Fruit fly (Drosophila melanogaster) whole organism, prepupa: ENCODE data around the gene CG31875.

Source experiments
- Blimp-1 ChIP-seq: fragments of 200-800 bp; sonication (Bioruptor generic); optimal IDR thresholded peaks from 3 replicates; lab custom pipeline; 2017; ENCODE audit warnings: missing biosample characterization, missing genetic modification characterization, mild to moderate bottlenecking, moderate library complexity, missing genetic modification reagents
- CG11294 ChIP-seq: fragments of 200-800 bp; sonication (Bioruptor generic); IDR thresholded peaks from 2 replicates; pipeline ENCODE4 v1.3.6; 2022; ENCODE audit warnings: missing biosample characterization, missing genetic modification characterization
- CG11762 ChIP-seq: fragments of 200-800 bp; sonication (Bioruptor generic); optimal IDR thresholded peaks from 3 replicates; lab custom pipeline; 2016; ENCODE audit warnings: missing biosample characterization, missing genetic modification characterization; ENCODE audit not compliant: insufficient read depth
- CG11902 ChIP-seq: fragments of 200-800 bp; sonication (Bioruptor generic); optimal IDR thresholded peaks from 3 replicates; lab custom pipeline; 2016; ENCODE audit warnings: missing biosample characterization, missing genetic modification characterization
- CG15336 ChIP-seq: fragments of 200-800 bp; sonication (Bioruptor generic); IDR thresholded peaks from 2 replicates; pipeline ENCODE4 v1.3.6; 2022; ENCODE audit warnings: missing biosample characterization, missing genetic modification characterization
- CG1621 ChIP-seq: fragments of 200-800 bp; sonication (Bioruptor generic); optimal IDR thresholded peaks from 3 replicates; lab custom pipeline; 2018; ENCODE audit warnings: missing biosample characterization, mild to moderate bottlenecking, missing genetic modification characterization
- CG16779 ChIP-seq: fragments of 200-800 bp; sonication (Bioruptor generic); optimal IDR thresholded peaks from 3 replicates; lab custom pipeline; 2017; ENCODE audit warnings: missing biosample characterization, mild to moderate bottlenecking, missing genetic modification characterization
- CG3032 ChIP-seq: fragments of 200-800 bp; optimal IDR thresholded peaks from 2 replicates; lab custom pipeline; 2019; ENCODE audit warnings: missing biosample characterization, mild to moderate bottlenecking, missing genetic modification characterization, moderate library complexity
- CG31627 ChIP-seq: fragments of 200-800 bp; sonication (Bioruptor generic); optimal IDR thresholded peaks from 3 replicates; lab custom pipeline; 2016; ENCODE audit warnings: missing biosample characterization, missing genetic modification characterization
- CG32006 ChIP-seq: fragments of 200-800 bp; sonication (Bioruptor generic); optimal IDR thresholded peaks from 3 replicates; lab custom pipeline; 2017; ENCODE audit warnings: missing biosample characterization, mild to moderate bottlenecking, missing genetic modification characterization
- CG34406 ChIP-seq: fragments of 200-800 bp; sonication (Bioruptor generic); optimal IDR thresholded peaks from 3 replicates; lab custom pipeline; 2016; ENCODE audit warnings: missing biosample characterization, missing genetic modification characterization
- CG3919 ChIP-seq: fragments of 200-800 bp; sonication (Bioruptor generic); optimal IDR thresholded peaks from 3 replicates; lab custom pipeline; 2016; ENCODE audit warnings: missing biosample characterization, missing genetic modification characterization
- CG4318 ChIP-seq: fragments of 200-800 bp; sonication (Bioruptor generic); optimal IDR thresholded peaks from 3 replicates; lab custom pipeline; 2017; ENCODE audit warnings: missing biosample characterization, mild to moderate bottlenecking, missing genetic modification characterization
- CG6163 ChIP-seq: fragments of 200-800 bp; sonication (Bioruptor generic); IDR thresholded peaks from 3 replicates; pipeline ENCODE4 v1.3.6; 2022; ENCODE audit warnings: missing biosample characterization, missing genetic modification characterization
- CG6792 ChIP-seq: fragments of 200-800 bp; sonication (Bioruptor generic); optimal IDR thresholded peaks from 3 replicates; lab custom pipeline; 2016; ENCODE audit warnings: missing biosample characterization, missing genetic modification characterization
- CG6808 ChIP-seq: fragments of 200-800 bp; sonication (Bioruptor generic); optimal IDR thresholded peaks from 3 replicates; lab custom pipeline; 2017; ENCODE audit warnings: missing biosample characterization, missing genetic modification characterization, mild to moderate bottlenecking, moderate library complexity, missing genetic modification reagents
- CG6854 ChIP-seq: fragments of 200-800 bp; sonication (Bioruptor generic); optimal IDR thresholded peaks from 2 replicates; lab custom pipeline; 2017; ENCODE audit warnings: missing biosample characterization, mild to moderate bottlenecking, missing genetic modification characterization
- CG7368 ChIP-seq: fragments of 200-800 bp; sonication (Bioruptor generic); optimal IDR thresholded peaks from 3 replicates; lab custom pipeline; 2016; ENCODE audit warnings: missing biosample characterization, missing genetic modification characterization
- CG8119 ChIP-seq: fragments of 200-800 bp; sonication (Bioruptor generic); IDR thresholded peaks from 3 replicates; pipeline ENCODE4 v1.3.6; 2022; ENCODE audit warnings: missing biosample characterization, missing genetic modification characterization
- CG8319 ChIP-seq: fragments of 200-800 bp; sonication (Bioruptor generic); optimal IDR thresholded peaks from 3 replicates; lab custom pipeline; 2016; ENCODE audit warnings: missing biosample characterization, missing genetic modification characterization
- CG9139 ChIP-seq: fragments of 200-800 bp; sonication (Bioruptor generic); optimal IDR thresholded peaks from 3 replicates; lab custom pipeline; 2017; ENCODE audit warnings: missing biosample characterization, mild to moderate bottlenecking, missing genetic modification characterization
- Eip75B ChIP-seq: fragments of 200-800 bp; sonication (Bioruptor generic); optimal IDR thresholded peaks from 3 replicates; lab custom pipeline; 2016; ENCODE audit warnings: missing biosample characterization, missing genetic modification characterization
- Eip78C ChIP-seq: fragments of 200-800 bp; sonication (Bioruptor generic); peaks from one replicate; lab custom pipeline; 2016; ENCODE audit warnings: missing biosample characterization, missing genetic modification characterization
- Eip93F ChIP-seq: fragments of 200-800 bp; sonication (Bioruptor generic); optimal IDR thresholded peaks from 2 replicates; lab custom pipeline; 2016; ENCODE audit warnings: missing biosample characterization, mild to moderate bottlenecking, missing genetic modification characterization
- Ets21C ChIP-seq: fragments of 200-800 bp; sonication (Bioruptor generic); optimal IDR thresholded peaks from 3 replicates; lab custom pipeline; 2016; ENCODE audit warnings: missing biosample characterization, missing genetic modification characterization
- Ets96B ChIP-seq: fragments of 200-800 bp; optimal IDR thresholded peaks from 2 replicates; lab custom pipeline; 2019; ENCODE audit warnings: missing biosample characterization, mild to moderate bottlenecking, missing genetic modification characterization, moderate library complexity
- Gug ChIP-seq: fragments of 200-800 bp; sonication (Bioruptor generic); IDR thresholded peaks from 2 replicates; pipeline ENCODE4 v1.3.6; 2022; ENCODE audit warnings: missing biosample characterization, missing genetic modification characterization
- Hr38 ChIP-seq: sonication (Bioruptor generic); optimal IDR thresholded peaks from 2 replicates; lab custom pipeline; 2016; ENCODE audit warnings: missing biosample characterization, missing genetic modification characterization
- Hr39 ChIP-seq: fragments of 200-800 bp; sonication (Bioruptor generic); optimal IDR thresholded peaks from 2 replicates; lab custom pipeline; 2016; ENCODE audit warnings: missing biosample characterization, missing genetic modification characterization
- Hr4 ChIP-seq: fragments of 200-800 bp; sonication (Bioruptor generic); optimal IDR thresholded peaks from 3 replicates; lab custom pipeline; 2016; ENCODE audit warnings: missing biosample characterization, missing genetic modification characterization
- Lpt ChIP-seq: fragments of 200-800 bp; sonication (Bioruptor generic); optimal IDR thresholded peaks from 3 replicates; lab custom pipeline; 2016; ENCODE audit warnings: missing biosample characterization, missing genetic modification characterization
- OdsH ChIP-seq: fragments of 200-800 bp; sonication (Bioruptor generic); optimal IDR thresholded peaks from 3 replicates; lab custom pipeline; 2016; ENCODE audit warnings: missing biosample characterization, missing genetic modification characterization
- Smox ChIP-seq: fragments of 200-800 bp; sonication (Bioruptor generic); optimal IDR thresholded peaks from 3 replicates; lab custom pipeline; 2016; ENCODE audit warnings: missing biosample characterization, missing genetic modification characterization
- achi ChIP-seq: fragments of 200-800 bp; sonication (Bioruptor generic); optimal IDR thresholded peaks from 3 replicates; lab custom pipeline; 2016; ENCODE audit warnings: missing biosample characterization, missing genetic modification characterization
- acj6 ChIP-seq: fragments of 200-800 bp; sonication (Bioruptor generic); optimal IDR thresholded peaks from 3 replicates; lab custom pipeline; 2016; ENCODE audit warnings: missing biosample characterization, missing genetic modification characterization
- cyc ChIP-seq: fragments of 200-800 bp; sonication (Bioruptor generic); optimal IDR thresholded peaks from 3 replicates; lab custom pipeline; 2016; ENCODE audit warnings: missing biosample characterization, missing genetic modification characterization
- dac ChIP-seq: fragments of 200-800 bp; sonication (Bioruptor generic); optimal IDR thresholded peaks from 2 replicates; lab custom pipeline; 2017; ENCODE audit warnings: missing biosample characterization, mild to moderate bottlenecking, missing genetic modification characterization
- eg ChIP-seq: fragments of 200-800 bp; sonication (Bioruptor generic); IDR thresholded peaks from 3 replicates; pipeline ENCODE4 v1.3.6; 2022; ENCODE audit warnings: missing biosample characterization, missing genetic modification characterization
- esn ChIP-seq: fragments of 200-800 bp; sonication (Bioruptor generic); optimal IDR thresholded peaks from 2 replicates; lab custom pipeline; 2016; ENCODE audit warnings: missing biosample characterization, mild to moderate bottlenecking, missing genetic modification characterization, moderate library complexity
- fd59A ChIP-seq: fragments of 200-800 bp; sonication (Bioruptor generic); optimal IDR thresholded peaks from 2 replicates; lab custom pipeline; 2017; ENCODE audit warnings: missing biosample characterization, mild to moderate bottlenecking, missing genetic modification characterization, missing genetic modification reagents
- fkh ChIP-seq: fragments of 200-800 bp; sonication (Bioruptor generic); optimal IDR thresholded peaks from 3 replicates; lab custom pipeline; 2017; ENCODE audit warnings: missing biosample characterization, mild to moderate bottlenecking, missing genetic modification characterization, moderate library complexity
- lz ChIP-seq: fragments of 200-800 bp; sonication (Bioruptor generic); optimal IDR thresholded peaks from 3 replicates; lab custom pipeline; 2016; ENCODE audit warnings: missing biosample characterization, missing genetic modification characterization
- net ChIP-seq: fragments of 200-800 bp; sonication (Bioruptor generic); optimal IDR thresholded peaks from 3 replicates; lab custom pipeline; 2016; ENCODE audit warnings: missing biosample characterization, missing genetic modification characterization
- pdm3 ChIP-seq: fragments of 200-800 bp; sonication (Bioruptor generic); optimal IDR thresholded peaks from 3 replicates; lab custom pipeline; 2016; ENCODE audit warnings: missing biosample characterization, missing genetic modification characterization
- salr ChIP-seq, 2 experiments: fragments of 200-800 bp; sonication (Bioruptor generic); optimal IDR thresholded peaks; 3 replicates each; lab custom pipeline; 2016 to 2018; ENCODE audit warnings: missing biosample characterization in 2 of 2, missing genetic modification characterization in 2 of 2, mild to moderate bottlenecking in 1 of 2
- ss ChIP-seq, 2 experiments: fragments of 200-800 bp; sonication (Bioruptor generic); optimal IDR thresholded peaks; 2 replicates in 1 of 2; 3 replicates in 1 of 2; lab custom pipeline; 2017 to 2018; ENCODE audit warnings: mild to moderate bottlenecking in 2 of 2, missing biosample characterization in 2 of 2, missing genetic modification characterization in 2 of 2, moderate library complexity in 1 of 2
- svp ChIP-seq: fragments of 200-800 bp; sonication (Bioruptor generic); peaks from one replicate; lab custom pipeline; 2016; ENCODE audit warnings: missing biosample characterization, missing genetic modification characterization
- vri ChIP-seq: fragments of 200-800 bp; sonication (Bioruptor generic); optimal IDR thresholded peaks from 3 replicates; lab custom pipeline; 2016; ENCODE audit warnings: missing biosample characterization, mild to moderate bottlenecking, missing genetic modification characterization

The CG31875 gene

dm6 chr2L:10035786-10036364 lies 33.3 kb upstream of the CG31875 start (continued):
- TF ChIP-seq ss (GFP tag; optimal IDR thresholded peaks at IDR 0.05; lab: Kevin White, UChicago) (no peak), CG4318 (peak; percentile 4), CG11294 (GFP tag; lab: Robert Waterston, UW) (0 out of 2 replicates have a peak, but pooled peaks have one; percentile 9), fkh (no peak), CG3919 (GFP tag; lab: Kevin White, UChicago) (peak; percentile 26), CG3032 (peak; percentile 16), CG15336 (0 out of 2 replicates have a peak, but pooled peaks have one; percentile 55), Lpt (GFP tag; lab: Kevin White, UChicago) (peak; percentile 33), CG31627 (GFP tag; lab: Kevin White, UChicago) (no peak), svp (GFP tag; lab: Kevin White, UChicago) (peak; percentile 11), achi (peak; percentile 42), salr (GFP tag; optimal IDR thresholded peaks at IDR 0.05; lab: Kevin White, UChicago) (no peak), net (GFP tag; lab: Kevin White, UChicago) (peak; percentile 56), acj6 (GFP tag; lab: Kevin White, UChicago) (peak; percentile 17), CG7368 (GFP tag; lab: Kevin White, UChicago) (peak; percentile 28), CG6854 (GFP tag; lab: Kevin White, UChicago) (no peak)

- TF ChIP-seq CG6854 (GFP tag; lab: Kevin White, UChicago) (no peak), Gug (GFP tag; lab: Robert Waterston, UW) (no peak), Hr39 (GFP tag; lab: Kevin White, UChicago) (no peak), Smox (no peak), CG8319 (no peak), CG34406 (GFP tag; lab: Kevin White, UChicago) (no peak), Blimp-1 (no peak), CG31627 (GFP tag; lab: Kevin White, UChicago) (no peak), fd59A (GFP tag; lab: Kevin White, UChicago) (no peak), OdsH (GFP tag; lab: Kevin White, UChicago) (peak; percentile 19), Eip93F (GFP tag; lab: Kevin White, UChicago) (no peak), CG1621 (tag; lab: Kevin White, UChicago) (no peak), Ets21C (GFP tag; lab: Kevin White, UChicago) (no peak), CG8119 (GFP tag; lab: Robert Waterston, UW) (no peak), ss (GFP tag; optimal IDR thresholded peaks at IDR 0.05; lab: Kevin White, UChicago) (no peak), lz (no peak), dac (GFP tag; lab: Kevin White, UChicago) (no peak), CG6163 (GFP tag; lab: Robert Waterston, UW) (no peak; the same call in 2 of the 3 replicates), eg (GFP tag; lab: Robert Waterston, UW) (peak; percentile 46; the same call in 2 of the 3 replicates), Hr38 (GFP tag; lab: Kevin White, UChicago) (no peak), CG11902 (GFP tag; lab: Kevin White, UChicago) (no peak), Ets96B (tag; lab: Kevin White, UChicago) (no peak), CG6792 (GFP tag; lab: Kevin White, UChicago) (no peak), CG9139 (GFP tag; lab: Kevin White, UChicago) (no peak), CG3919 (GFP tag; lab: Kevin White, UChicago) (no peak), CG11762 (GFP tag; lab: Kevin White, UChicago) (no peak), pdm3 (GFP tag; lab: Kevin White, UChicago) (peak; percentile 17), CG16779 (tag; lab: Kevin White, UChicago) (no peak), CG11294 (GFP tag; lab: Robert Waterston, UW) (peak; percentile 43; the same call in 1 of the 2 replicates), svp (GFP tag; lab: Kevin White, UChicago) (peak; percentile 37), CG32006 (peak; percentile 46), achi (no peak), cyc (GFP tag; lab: Kevin White, UChicago) (no peak), CG15336 (peak; percentile 42; the same call in 1 of the 2 replicates), Eip78C (no peak), fkh (no peak), CG7368 (GFP tag; lab: Kevin White, UChicago) (no peak), CG6808 (GFP tag; lab: Kevin White, UChicago) (no peak), Eip75B (GFP tag; lab: Kevin White, UChicago) (no peak), vri (no peak), acj6 (GFP tag; lab: Kevin White, UChicago) (no peak), esn (no peak), Hr4 (no peak)
Observed at dm6 chr2L:10033410-10033809, 30.9 kb upstream of the CG31875 start.
